Worm (Caenorhabditis elegans): ENCODE results near the gene pigb-1.

The pigb-1 gene

ce11 chrII:5003660-5004059, 10.8 kb upstream of the pigb-1 start, which contains the start of gene F59A6.10 (continued):
- TF ChIP-seq ama-1 (optimal IDR thresholded peaks at IDR 0.05) (no peak), ama-1 (GFP tag; optimal IDR thresholded peaks at IDR 0.05) (no peak), die-1 (tag; optimal IDR thresholded peaks at IDR 0.05) (no peak), cebp-1 (GFP tag; IDR thresholded peaks at IDR 0.05) (no peak), cebp-1 (tag; optimal IDR thresholded peaks at IDR 0.05) (no peak), sea-2 (GFP tag; IDR thresholded peaks at IDR 0.05) (no peak), rec-8 (tag; optimal IDR thresholded peaks at IDR 0.05) (no peak), him-1 (tag; optimal IDR thresholded peaks at IDR 0.05) (no peak)

ce11 chrII:5001866-5002265, 9.0 kb upstream of the pigb-1 start:
- TF ChIP-seq Y56A3A.18 (GFP tag; IDR thresholded peaks at IDR 0.05) (no peak), aptf-3 (GFP tag; IDR thresholded peaks at IDR 0.05) (0 out of 2 replicates have a peak, but pooled peaks have one; percentile 49)

ce11 chrII:4999122-4999521, 6.2 kb upstream of the pigb-1 start, which contains the start of gene citk-2:
citk-2 (plus strand) TSS chrII:4999520.
- no peak for TF ChIP-seq ama-1 (optimal IDR thresholded peaks at IDR 0.05)
- TF ChIP-seq ama-1 (GFP tag; optimal IDR thresholded peaks at IDR 0.05), result no peak
- TF ChIP-seq cebp-1 (GFP tag; IDR thresholded peaks at IDR 0.05), result no peak
- no peak for TF ChIP-seq cebp-1 (tag; optimal IDR thresholded peaks at IDR 0.05)
- TF ChIP-seq F10E7.11 (tag; optimal IDR thresholded peaks at IDR 0.05), result no peak
- TF ChIP-seq C17E4.6 (GFP tag; IDR thresholded peaks at IDR 0.05), result no peak
- TF ChIP-seq repo-1 (tag; optimal IDR thresholded peaks at IDR 0.05), result no peak
- 0 out of 2 replicates have a peak, but pooled peaks have one; percentile 50 for TF ChIP-seq C06A6.2 (GFP tag; conservative IDR thresholded peaks at IDR 0.05)
- TF ChIP-seq egl-44 (GFP tag; IDR thresholded peaks at IDR 0.05), result no peak
- TF ChIP-seq attf-5 (GFP tag; optimal IDR thresholded peaks at IDR 0.05), result peak; percentile 19
- TF ChIP-seq ztf-6 (GFP tag; IDR thresholded peaks at IDR 0.05), result no peak
- peak; percentile 73 for TF ChIP-seq ceh-100 (GFP tag; IDR thresholded peaks at IDR 0.05)
- TF ChIP-seq madf-8 (GFP tag; conservative IDR thresholded peaks at IDR 0.05), result no peak
- TF ChIP-seq tbp1 (GFP tag; optimal IDR thresholded peaks at IDR 0.05), result peak; percentile 57
- TF ChIP-seq egl-18 (GFP tag; IDR thresholded peaks at IDR 0.05), result 0 out of 2 replicates have a peak, but pooled peaks have one; percentile 13
- TF ChIP-seq ztf-3 (GFP tag; optimal IDR thresholded peaks at IDR 0.05), result no peak
- TF ChIP-seq unc-130 (GFP tag; optimal IDR thresholded peaks at IDR 0.05), result no peak
- TF ChIP-seq pha-4 (tag; optimal IDR thresholded peaks at IDR 0.05), result peak; percentile 90
- TF ChIP-seq nhr-90 (tag; optimal IDR thresholded peaks at IDR 0.05), result no peak
- TF ChIP-seq lin-54 (GFP tag; optimal IDR thresholded peaks at IDR 0.05), result peak; percentile 97
- no peak for TF ChIP-seq sea-2 (GFP tag; IDR thresholded peaks at IDR 0.05)
- TF ChIP-seq ztf-18 (tag; optimal IDR thresholded peaks at IDR 0.05), result peak; percentile 5
- TF ChIP-seq ztf-26 (tag; optimal IDR thresholded peaks at IDR 0.05), result peak; percentile 4
- no peak for TF ChIP-seq unc-62 (GFP tag; optimal IDR thresholded peaks at IDR 0.05)
- TF ChIP-seq hmg-20 (GFP tag; IDR thresholded peaks at IDR 0.05), result no peak
- no peak for TF ChIP-seq lin-26 (GFP tag; IDR thresholded peaks at IDR 0.05)
- TF ChIP-seq hrde-1 (tag; optimal IDR thresholded peaks at IDR 0.05; ENCODE audit: borderline replicate concordance), result no peak
- TF ChIP-seq F39B2.1 (GFP tag; IDR thresholded peaks at IDR 0.05), result no peak
- no peak for TF ChIP-seq tlf-1 (GFP tag; optimal IDR thresholded peaks at IDR 0.05)
- no peak for TF ChIP-seq xnd-1 (tag; optimal IDR thresholded peaks at IDR 0.05)
- TF ChIP-seq snpc-1.1 (tag; optimal IDR thresholded peaks at IDR 0.05; ENCODE audit: insufficient read depth), result peak; percentile 41
- TF ChIP-seq mcd-1 (GFP tag; IDR thresholded peaks at IDR 0.05), result peak; percentile 79
- TF ChIP-seq pbrm-1 (GFP tag; IDR thresholded peaks at IDR 0.05), result 0 out of 2 replicates have a peak, but pooled peaks have one; percentile 42
- TF ChIP-seq ets-4 (GFP tag; optimal IDR thresholded peaks at IDR 0.05), result no peak
- TF ChIP-seq K11D2.4 (GFP tag; IDR thresholded peaks at IDR 0.05), result no peak
- peak; percentile 70; the same call in 1 of the 2 replicates for TF ChIP-seq ekl-4 (GFP tag; IDR thresholded peaks at IDR 0.05)
- no peak for TF ChIP-seq let-526 (GFP tag; IDR thresholded peaks at IDR 0.05)
- no peak for TF ChIP-seq mel-28 (tag; optimal IDR thresholded peaks at IDR 0.05; ENCODE audit: borderline replicate concordance)
- TF ChIP-seq ceh-58 (GFP tag; IDR thresholded peaks at IDR 0.05), result no peak
- TF ChIP-seq mes-4 (tag; optimal IDR thresholded peaks at IDR 0.05), result no peak
- no peak for TF ChIP-seq chd-7 (tag; optimal IDR thresholded peaks at IDR 0.05)

All from whole organism, young adult.